Worm (Caenorhabditis elegans) whole organism, late embryonic: ENCODE results near the gene dat-1.

Experiments
- F13H6.1 ChIP-seq: sonication (generic microtip); optimal IDR thresholded peaks from 2 replicates; lab custom pipeline; 2016; ENCODE audit warnings: missing genetic modification characterization, missing compliant biosample characterization
- K09A11.1 ChIP-seq: sonication (generic microtip); optimal IDR thresholded peaks from 2 replicates; lab custom pipeline; 2017; ENCODE audit warnings: antibody characterized with exemption, mild to moderate bottlenecking, missing genetic modification characterization, missing compliant biosample characterization; ENCODE audit not compliant: insufficient read depth
- ama-1 ChIP-seq: fragments of 150-350 bp; optimal IDR thresholded peaks from 2 replicates; lab custom pipeline; 2014
- ceh-19 ChIP-seq: fragments of 200-800 bp; sonication (Bioruptor generic); optimal IDR thresholded peaks from 2 replicates; lab custom pipeline; 2018; ENCODE audit warnings: mild to moderate bottlenecking, missing genetic modification characterization, missing compliant biosample characterization
- ceh-45 ChIP-seq: fragments of 200-800 bp; sonication (Bioruptor generic); IDR thresholded peaks from 2 replicates; pipeline ENCODE4 v1.3.6; 2022; ENCODE audit warnings: missing genetic modification reagents, missing genetic modification characterization, missing compliant biosample characterization
- ceh-48 ChIP-seq: sonication (generic microtip); optimal IDR thresholded peaks from 2 replicates; lab custom pipeline; 2016; ENCODE audit warnings: missing genetic modification characterization, inconsistent platforms, missing compliant biosample characterization
- ceh-9 ChIP-seq: sonication (generic microtip); optimal IDR thresholded peaks from 2 replicates; lab custom pipeline; 2016; ENCODE audit warnings: mild to moderate bottlenecking, missing genetic modification characterization, inconsistent platforms, missing compliant biosample characterization
- elt-4 ChIP-seq: sonication (generic microtip); optimal IDR thresholded peaks from 2 replicates; lab custom pipeline; 2016; ENCODE audit warnings: missing genetic modification characterization, missing compliant biosample characterization
- ets-4 ChIP-seq: sonication (generic microtip); optimal IDR thresholded peaks from 2 replicates; lab custom pipeline; 2016; ENCODE audit warnings: missing genetic modification characterization, missing compliant biosample characterization
- fkh-6 ChIP-seq: sonication (generic microtip); optimal IDR thresholded peaks from 2 replicates; lab custom pipeline; 2016; ENCODE audit warnings: missing genetic modification characterization, missing compliant biosample characterization
- gmeb-2 ChIP-seq: sonication (generic microtip); optimal IDR thresholded peaks from 2 replicates; lab custom pipeline; 2016; ENCODE audit warnings: missing genetic modification characterization, inconsistent platforms, missing compliant biosample characterization
- hlh-13 ChIP-seq: fragments of 200-800 bp; sonication (Bioruptor generic); optimal IDR thresholded peaks from 2 replicates; lab custom pipeline; 2018; ENCODE audit warnings: mild to moderate bottlenecking, missing genetic modification characterization, missing compliant biosample characterization
- hlh-15 ChIP-seq: sonication (generic microtip); optimal IDR thresholded peaks from 2 replicates; lab custom pipeline; 2016; ENCODE audit warnings: missing genetic modification characterization, missing compliant biosample characterization
- hlh-30 ChIP-seq: sonication (generic microtip); optimal IDR thresholded peaks from 2 replicates; lab custom pipeline; 2017; ENCODE audit warnings: antibody characterized with exemption, missing genetic modification characterization, missing compliant biosample characterization; ENCODE audit not compliant: insufficient read depth
- hlh-8 ChIP-seq: sonication (generic microtip); optimal IDR thresholded peaks from 2 replicates; lab custom pipeline; 2016; ENCODE audit warnings: missing genotype, missing genetic modification characterization, missing compliant biosample characterization
- lin-11 ChIP-seq: fragments of 200-800 bp; sonication (Bioruptor generic); optimal IDR thresholded peaks from 2 replicates; lab custom pipeline; 2018; ENCODE audit warnings: mild to moderate bottlenecking, missing genetic modification characterization, missing compliant biosample characterization
- mec-3 ChIP-seq: sonication (generic microtip); optimal IDR thresholded peaks from 2 replicates; lab custom pipeline; 2016; ENCODE audit warnings: borderline replicate concordance, missing genetic modification characterization, missing compliant biosample characterization
- nfya-1 ChIP-seq: sonication (generic microtip); optimal IDR thresholded peaks from 2 replicates; lab custom pipeline; 2017; ENCODE audit warnings: missing genetic modification characterization, mild to moderate bottlenecking, missing compliant biosample characterization, antibody characterized with exemption, moderate library complexity
- nhr-11 ChIP-seq: fragments of 150-350 bp; optimal IDR thresholded peaks from 2 replicates; lab custom pipeline; 2014; ENCODE audit warnings: missing biosample characterization, missing genetic modification characterization
- nhr-232 ChIP-seq: sonication (generic microtip); optimal IDR thresholded peaks from 2 replicates; lab custom pipeline; 2016; ENCODE audit warnings: missing genetic modification characterization, missing compliant biosample characterization
- pag-3 ChIP-seq: sonication (generic microtip); optimal IDR thresholded peaks from 2 replicates; lab custom pipeline; 2016; ENCODE audit warnings: missing compliant biosample characterization, missing genetic modification characterization, borderline replicate concordance
- pax-1 ChIP-seq: fragments of 150-350 bp; optimal IDR thresholded peaks from 2 replicates; lab custom pipeline; 2014; ENCODE audit warnings: missing biosample characterization, missing genetic modification characterization
- pha-2 ChIP-seq: sonication (generic microtip); optimal IDR thresholded peaks from 2 replicates; lab custom pipeline; 2017; ENCODE audit warnings: mild to moderate bottlenecking, missing genetic modification characterization, missing compliant biosample characterization
- pha-4 ChIP-seq: fragments of 150-350 bp; optimal IDR thresholded peaks from 2 replicates; lab custom pipeline; 2018; ENCODE audit warnings: missing biosample characterization, missing genetic modification reagents, missing genetic modification characterization
- pqm-1 ChIP-seq: sonication (generic microtip); optimal IDR thresholded peaks from 2 replicates; lab custom pipeline; 2016; ENCODE audit warnings: missing genetic modification characterization, missing compliant biosample characterization
- ref-2 ChIP-seq: sonication (generic microtip); optimal IDR thresholded peaks from 2 replicates; lab custom pipeline; 2016; ENCODE audit warnings: missing genetic modification characterization, missing compliant biosample characterization
- rnt-1 ChIP-seq: sonication (generic microtip); optimal IDR thresholded peaks from 2 replicates; lab custom pipeline; 2016; ENCODE audit warnings: missing genetic modification characterization, missing compliant biosample characterization
- sdc-2 ChIP-seq: sonication (generic microtip); optimal IDR thresholded peaks from 2 replicates; lab custom pipeline; 2016; ENCODE audit warnings: missing genotype, missing genetic modification characterization, missing compliant biosample characterization
- sox-2 ChIP-seq: fragments of 200-800 bp; sonication (Bioruptor generic); IDR thresholded peaks from 2 replicates; pipeline ENCODE4 v1.3.6; 2022; ENCODE audit warnings: missing genetic modification reagents, missing genetic modification characterization, missing compliant biosample characterization
- sox-4 ChIP-seq: sonication (generic microtip); optimal IDR thresholded peaks from 2 replicates; lab custom pipeline; 2017; ENCODE audit warnings: mild to moderate bottlenecking, missing genetic modification characterization, inconsistent platforms, missing compliant biosample characterization
- tbx-2 ChIP-seq: sonication (generic microtip); optimal IDR thresholded peaks from 2 replicates; lab custom pipeline; 2016; ENCODE audit warnings: missing genetic modification characterization, missing compliant biosample characterization
- tbx-7 ChIP-seq: sonication (generic microtip); optimal IDR thresholded peaks from 2 replicates; lab custom pipeline; 2016; ENCODE audit warnings: missing genotype, missing genetic modification characterization, missing compliant biosample characterization
- ttx-3 ChIP-seq: sonication (generic microtip); optimal IDR thresholded peaks from 2 replicates; lab custom pipeline; 2016; ENCODE audit warnings: missing genetic modification reagents, missing genetic modification characterization, missing compliant biosample characterization
- unc-3 ChIP-seq, 2 experiments: fragments of 200-800 bp in 1 of 2; sonication (Bioruptor generic) in 1 of 2; sonication (generic microtip) in 1 of 2; conservative IDR thresholded peaks in 1 of 2; optimal IDR thresholded peaks in 1 of 2; 2 replicates each; pipeline versions ENCODE4 v1.3.6 to Lab custom; 2016 to 2022; ENCODE audit warnings: missing compliant biosample characterization in 2 of 2, missing genetic modification characterization in 2 of 2, missing genetic modification reagents in 1 of 2
- unc-42 ChIP-seq: sonication (generic microtip); optimal IDR thresholded peaks from 2 replicates; lab custom pipeline; 2016; ENCODE audit warnings: missing genotype, missing genetic modification characterization, missing compliant biosample characterization
- unc-55 ChIP-seq: sonication (generic microtip); optimal IDR thresholded peaks from 2 replicates; lab custom pipeline; 2017; ENCODE audit warnings: missing biosample characterization, missing genetic modification reagents, missing genetic modification characterization

The dat-1 gene

DNA sequence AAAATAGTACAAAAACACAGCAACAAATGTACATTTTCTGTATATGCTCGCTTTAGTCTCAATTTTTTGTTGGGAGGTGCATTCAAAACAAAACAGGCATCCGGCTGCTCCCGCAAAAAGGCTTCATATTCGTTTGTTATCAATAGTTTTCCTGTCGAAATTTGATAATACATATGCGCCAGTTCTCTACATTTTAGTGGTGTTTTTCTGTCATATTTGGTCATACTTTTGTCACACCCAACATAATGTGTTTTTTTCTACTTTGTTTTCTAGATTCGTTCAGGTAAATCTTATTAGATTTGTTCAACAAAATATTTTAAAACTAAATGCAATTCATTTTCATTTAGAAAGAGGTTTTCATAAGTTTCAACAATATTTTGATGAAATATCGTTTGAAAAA, 15.7 kb downstream of the dat-1 start:
- TF ChIP-seq unc-3 (GFP tag; conservative IDR thresholded peaks at IDR 0.05; lab: Robert Waterston, UW) (no peak), unc-3 (tag; optimal IDR thresholded peaks at IDR 0.05; lab: Kevin White, UChicago) (no peak), nhr-232 (tag; lab: Kevin White, UChicago) (no peak), hlh-13 (GFP tag; lab: Kevin White, UChicago) (no peak)

ce11 chrIII:9269012-9269471, 26.3 kb downstream of the dat-1 start, which contains the start of gene clip-1:
Gene clip-1 (minus strand): TSS chrIII:9269062.
- TF ChIP-seq hlh-8 (tag; lab: Kevin White, UChicago) = no peak

DNA sequence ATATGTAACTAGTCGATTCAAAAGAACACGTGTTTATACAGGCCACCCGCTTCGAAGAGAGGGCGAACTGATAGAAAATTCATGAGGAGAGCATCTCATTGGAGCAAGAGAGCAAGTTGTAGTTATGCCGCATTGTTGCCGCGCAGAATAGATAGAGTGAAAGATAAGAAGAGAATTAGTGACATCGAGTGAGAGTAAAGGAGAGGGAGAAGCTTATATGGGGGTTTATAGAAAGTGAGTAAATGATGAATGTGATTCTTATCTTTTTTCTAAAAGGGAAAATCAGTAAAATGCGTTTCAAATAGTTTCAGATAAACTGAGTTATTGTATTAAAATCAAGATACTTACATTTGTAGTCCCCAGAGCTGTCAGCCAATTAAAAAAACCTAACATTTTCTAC, 27.4 kb downstream of the dat-1 start:
- TF ChIP-seq ref-2 (tag; lab: Kevin White, UChicago) = no peak
- TF ChIP-seq sox-2 (GFP tag; lab: Robert Waterston, UW) = no peak
- TF ChIP-seq mec-3 (tag; lab: Kevin White, UChicago) = no peak
- TF ChIP-seq nfya-1 (tag; lab: Kevin White, UChicago) = no peak
- TF ChIP-seq K09A11.1 (tag; lab: Kevin White, UChicago) = no peak
- TF ChIP-seq pqm-1 = no peak

ce11 chrIII:9271389-9271918, 28.7 kb downstream of the dat-1 start:
- TF ChIP-seq unc-42 (peak; percentile 66), elt-4 (tag; lab: Kevin White, UChicago) (no peak)

DNA sequence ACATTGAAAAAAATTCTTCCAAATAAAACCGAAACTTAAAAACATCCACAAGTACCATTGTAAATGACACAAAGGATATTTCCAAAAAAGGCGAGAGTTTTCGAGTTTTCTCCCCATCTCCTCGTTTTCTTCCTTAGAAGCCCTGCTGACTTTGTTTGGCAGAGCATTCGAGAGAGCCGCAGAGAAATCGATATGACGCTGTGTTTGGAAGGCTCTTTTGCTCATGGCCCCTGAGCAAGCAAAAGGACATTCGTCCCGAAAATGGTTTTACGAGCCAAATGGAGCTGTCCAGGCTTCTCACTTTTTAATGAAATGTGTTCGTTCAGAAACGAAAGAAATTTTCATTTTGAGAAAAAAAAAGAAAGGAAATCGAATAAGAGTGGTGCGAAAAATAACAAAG, 29.3 kb downstream of the dat-1 start:
- TF ChIP-seq tbx-7 (tag; lab: Kevin White, UChicago) = no peak
- TF ChIP-seq ceh-48 (tag; lab: Kevin White, UChicago) = peak; percentile 87
- TF ChIP-seq hlh-30 (tag; lab: Kevin White, UChicago) = no peak
- TF ChIP-seq nfya-1 (tag; lab: Kevin White, UChicago) = no peak
- no peak for TF ChIP-seq F13H6.1 (tag; lab: Kevin White, UChicago)
- TF ChIP-seq, all 69 proteins: peak for 1

DNA sequence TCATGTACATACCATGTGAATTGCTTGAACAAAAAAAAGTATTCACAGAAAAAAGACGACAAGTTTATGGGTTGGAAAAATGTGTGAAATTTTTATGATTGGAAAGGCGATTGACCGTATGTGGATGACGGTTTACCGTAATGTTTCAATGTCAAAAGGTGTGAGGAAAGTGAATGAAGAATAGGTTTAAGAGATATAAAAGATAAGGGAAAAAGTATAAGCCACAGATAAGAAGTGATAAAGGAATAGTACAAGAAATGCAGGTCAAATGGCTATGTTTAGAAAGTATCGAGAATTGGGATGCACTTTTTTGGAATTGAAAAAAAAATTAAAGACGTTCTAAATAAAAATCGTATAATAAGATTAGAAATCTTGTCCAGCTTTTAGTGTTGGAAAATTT, 35.0 kb downstream of the dat-1 start:
- TF ChIP-seq pha-4 (tag; lab: Kevin White, UChicago) (no peak), fkh-6 (tag; lab: Kevin White, UChicago) (no peak), hlh-15 (tag; lab: Kevin White, UChicago) (no peak), sox-4 (tag; lab: Kevin White, UChicago) (no peak), pha-2 (tag; lab: Kevin White, UChicago) (no peak), sdc-2 (tag; lab: Kevin White, UChicago) (no peak), lin-11 (tag; lab: Kevin White, UChicago) (no peak), ama-1 (lab: Kevin White, UChicago) (no peak), sox-2 (GFP tag; lab: Robert Waterston, UW) (no peak)

DNA sequence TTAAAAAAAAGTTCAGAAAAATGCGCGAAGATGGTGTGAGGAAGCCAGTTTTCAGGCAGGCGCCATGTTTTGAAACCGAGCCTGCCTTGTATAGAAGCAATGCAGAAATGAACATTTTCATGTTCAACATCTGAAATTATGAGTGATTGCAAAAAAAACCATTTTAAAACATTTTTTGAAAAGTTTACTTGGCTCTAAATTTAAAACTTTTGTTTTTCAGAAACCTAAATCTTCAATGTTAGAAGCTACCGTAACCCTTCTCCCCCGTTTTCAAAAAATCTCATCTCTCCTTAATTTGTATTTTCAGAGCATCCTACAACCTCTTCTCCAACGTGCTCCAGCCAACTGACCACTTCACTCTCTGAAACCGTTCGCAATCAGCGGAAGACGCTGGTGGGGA, 38.7 kb downstream of the dat-1 start, which contains the start of gene fozi-1:
Gene fozi-1 (plus strand): TSS at position 301 of the 400 bp plus-strand sequence.
- TF ChIP-seq ceh-19 (GFP tag; lab: Kevin White, UChicago) (no peak), nhr-11 (no peak), tbx-2 (tag; lab: Kevin White, UChicago) (no peak), rnt-1 (no peak), ets-4 (tag; lab: Kevin White, UChicago) (no peak), F13H6.1 (tag; lab: Kevin White, UChicago) (no peak), mec-3 (tag; lab: Kevin White, UChicago) (no peak), pqm-1 (no peak), ttx-3 (tag; lab: Kevin White, UChicago) (no peak), hlh-8 (tag; lab: Kevin White, UChicago) (no peak), unc-55 (GFP tag; lab: Kevin White, UChicago) (no peak), ceh-9 (tag; lab: Kevin White, UChicago) (no peak), ceh-45 (no peak), pag-3 (no peak), pax-1 (tag; lab: Kevin White, UChicago) (no peak), gmeb-2 (tag; lab: Kevin White, UChicago) (no peak)
